Fruit fly (Drosophila melanogaster) S2 (cell line): ENCODE data around the gene CG32683.

ENCODE experiments used
- CG8478 ChIP-seq: fragments of >200 bp; optimal IDR thresholded peaks from 2 replicates; lab custom pipeline; 2018
- CTCF ChIP-seq, 2 experiments: fragments of >200 bp; optimal IDR thresholded peaks; 2 replicates each; lab custom pipeline; 2018

DNA sequence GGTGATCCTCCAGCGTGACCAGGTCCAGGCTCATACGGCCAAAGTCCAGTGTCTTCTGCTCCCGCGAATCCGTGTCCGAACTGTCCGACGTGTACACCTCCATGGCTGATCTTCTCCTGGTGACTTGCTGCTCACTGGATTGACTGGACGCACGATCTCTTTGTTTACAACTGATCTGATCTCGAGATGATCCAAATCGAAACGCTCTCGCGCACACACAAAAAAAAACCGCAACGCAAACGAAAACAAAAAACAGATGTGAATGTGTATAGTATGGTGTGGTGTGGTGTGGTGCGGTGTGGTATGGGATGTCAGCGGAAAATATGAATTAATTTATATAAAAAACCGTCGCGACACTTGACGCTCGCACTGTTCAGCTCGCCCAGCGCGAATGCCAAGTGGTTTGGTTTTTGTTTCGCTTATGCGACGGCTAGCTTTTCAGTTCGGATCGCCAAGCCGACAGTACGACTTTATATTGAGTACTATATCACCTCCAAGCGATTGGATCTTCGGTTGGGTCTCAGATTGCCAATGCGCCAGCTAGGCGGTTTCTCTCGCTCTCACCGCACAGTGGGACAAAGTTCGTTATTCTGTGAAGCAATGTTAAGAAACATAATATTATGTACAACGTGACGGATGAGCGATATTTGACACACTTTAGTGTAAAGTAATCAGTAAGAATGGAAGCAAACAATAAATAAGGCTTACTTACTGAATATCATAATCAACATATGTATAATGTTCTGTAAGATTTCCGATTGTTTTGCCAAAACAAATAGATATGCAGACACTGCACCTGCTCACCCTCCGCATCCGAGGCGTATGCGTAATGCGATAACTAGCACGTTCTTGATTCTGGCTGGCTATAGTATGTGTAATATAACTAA lies 31.7 kb upstream of the CG32683 start:
- TF ChIP-seq CG8478 = no peak
- no peak for TF ChIP-seq CTCF (optimal IDR thresholded peaks at IDR 0.05; lab: Kevin White, UChicago)
